Worm (Caenorhabditis elegans): ENCODE measurements around the gene Y73F8A.23.

Gene Y73F8A.23

ce11 chrIV:15476369-15476768 lies 32.0 kb upstream of the Y73F8A.23 start (continued):
- TF ChIP-seq nhr-120 (GFP tag; IDR thresholded peaks at IDR 0.05) (0 out of 2 replicates have a peak, but pooled peaks have one; percentile 71), akir-1 (GFP tag; optimal IDR thresholded peaks at IDR 0.05) (no peak), B0261.1 (tag; optimal IDR thresholded peaks at IDR 0.05) (peak; percentile 77), ccch-3 (GFP tag; optimal IDR thresholded peaks at IDR 0.05) (no peak), tbp1 (GFP tag; optimal IDR thresholded peaks at IDR 0.05) (peak; percentile 92), F10E7.11 (tag; optimal IDR thresholded peaks at IDR 0.05) (no peak), rpc-1 (optimal IDR thresholded peaks at IDR 0.05) (peak; percentile 65), rpc-1 (tag; optimal IDR thresholded peaks at IDR 0.05) (peak; percentile 74), ztf-18 (tag; optimal IDR thresholded peaks at IDR 0.05) (peak; percentile 88), lsy-27 (tag; optimal IDR thresholded peaks at IDR 0.05; ENCODE audit: borderline replicate concordance, insufficient read depth) (peak; percentile 33), ekl-4 (GFP tag; IDR thresholded peaks at IDR 0.05) (no peak), snpc-1.3 (tag; optimal IDR thresholded peaks at IDR 0.05; ENCODE audit: insufficient read depth) (peak; percentile 43), ztf-28 (GFP tag; IDR thresholded peaks at IDR 0.05) (no peak), Y53F4B.3 (GFP tag; IDR thresholded peaks at IDR 0.05) (peak; percentile 35; the same call in 1 of the 2 replicates), hlh-12 (tag; optimal IDR thresholded peaks at IDR 0.05) (no peak), repo-1 (tag; optimal IDR thresholded peaks at IDR 0.05) (no peak), bed-1 (GFP tag; IDR thresholded peaks at IDR 0.05) (0 out of 2 replicates have a peak, but pooled peaks have one; percentile 61), madf-10 (tag; optimal IDR thresholded peaks at IDR 0.05) (peak; percentile 37), Y53G8AR.9 (GFP tag; conservative IDR thresholded peaks at IDR 0.05) (no peak), somi-1 (GFP tag; optimal IDR thresholded peaks at IDR 0.05) (no peak), C17E4.6 (GFP tag; IDR thresholded peaks at IDR 0.05) (no peak), Y95B8A.8 (GFP tag; IDR thresholded peaks at IDR 0.05) (no peak), madf-3 (GFP tag; IDR thresholded peaks at IDR 0.05) (0 out of 2 replicates have a peak, but pooled peaks have one; percentile 44), lin-35 (GFP tag; optimal IDR thresholded peaks at IDR 0.05) (no peak), F33H1.4 (GFP tag; IDR thresholded peaks at IDR 0.05) (no peak), F49E8.2 (tag; optimal IDR thresholded peaks at IDR 0.05; ENCODE audit: insufficient read depth) (peak; percentile 34), bed-2 (GFP tag; IDR thresholded peaks at IDR 0.05) (no peak), ceh-27 (GFP tag; optimal IDR thresholded peaks at IDR 0.05) (no peak), K11D2.4 (GFP tag; IDR thresholded peaks at IDR 0.05) (no peak), dpff-1 (tag; optimal IDR thresholded peaks at IDR 0.05) (no peak), lir-1 (GFP tag; conservative IDR thresholded peaks at IDR 0.05) (0 out of 2 replicates have a peak, but pooled peaks have one; percentile 11), hmg-1.2 (GFP tag; IDR thresholded peaks at IDR 0.05) (peak; percentile 51), nhr-80 (tag; optimal IDR thresholded peaks at IDR 0.05) (peak; percentile 15), attf-5 (GFP tag; optimal IDR thresholded peaks at IDR 0.05) (peak; percentile 22), rec-8 (tag; optimal IDR thresholded peaks at IDR 0.05) (peak; percentile 34 to 43), rcor-1 (GFP tag; IDR thresholded peaks at IDR 0.05) (no peak), zim-3 (tag; optimal IDR thresholded peaks at IDR 0.05) (no peak), attf-6 (GFP tag; IDR thresholded peaks at IDR 0.05) (peak; percentile 97), snpc-4 (GFP tag; optimal IDR thresholded peaks at IDR 0.05) (peak; percentile 84), snpc-4 (tag; optimal IDR thresholded peaks at IDR 0.05) (peak; percentile 39 to 96 (median 90)), Y79H2A.3 (GFP tag; conservative IDR thresholded peaks at IDR 0.05) (no peak), egrh-3 (GFP tag; IDR thresholded peaks at IDR 0.05) (0 out of 2 replicates have a peak, but pooled peaks have one; percentile 6), cebp-2 (GFP tag; IDR thresholded peaks at IDR 0.05) (no peak), athp-1 (tag; optimal IDR thresholded peaks at IDR 0.05) (peak; percentile 21), T07F8.4 (tag; optimal IDR thresholded peaks at IDR 0.05) (no peak), let-607 (tag; optimal IDR thresholded peaks at IDR 0.05) (peak in 1 of 2 experiments; percentile 13), ZK185.1 (tag; optimal IDR thresholded peaks at IDR 0.05; ENCODE audit: poor library complexity, severe bottlenecking) (no peak), ztf-26 (tag; optimal IDR thresholded peaks at IDR 0.05) (peak; percentile 51)

Measured in whole organism, young adult.